Worm (Caenorhabditis elegans): ENCODE measurements around the gene C18B2.4.

C18B2.4 gene

ce11 chrX:3613665-3614064 lies 8.1 kb upstream of the C18B2.4 start:
- TF ChIP-seq ceh-43 (GFP tag; optimal IDR thresholded peaks at IDR 0.05): no peak
- TF ChIP-seq mep-1 (tag; optimal IDR thresholded peaks at IDR 0.05): no peak
- no peak for TF ChIP-seq tbx-8 (GFP tag; optimal IDR thresholded peaks at IDR 0.05)
- no peak for TF ChIP-seq lin-13 (tag; optimal IDR thresholded peaks at IDR 0.05)
- TF ChIP-seq lsy-2 (tag; optimal IDR thresholded peaks at IDR 0.05): no peak
- no peak for TF ChIP-seq nhr-12 (tag; optimal IDR thresholded peaks at IDR 0.05)
- TF ChIP-seq pha-4 (tag; optimal IDR thresholded peaks at IDR 0.05): no peak
- no peak for TF ChIP-seq ces-1 (GFP tag; optimal IDR thresholded peaks at IDR 0.05)

ce11 chrX:3611740-3612139 lies 6.2 kb upstream of the C18B2.4 start:
- TF ChIP-seq drap-1 (GFP tag; optimal IDR thresholded peaks at IDR 0.05) (no peak), cnd-1 (tag; optimal IDR thresholded peaks at IDR 0.05) (no peak), elt-3 (tag; optimal IDR thresholded peaks at IDR 0.05) (no peak), lin-32 (GFP tag; optimal IDR thresholded peaks at IDR 0.05) (no peak), nhr-28 (tag; optimal IDR thresholded peaks at IDR 0.05) (no peak), M03D4.4 (tag; optimal IDR thresholded peaks at IDR 0.05) (no peak), ceh-83 (GFP tag; optimal IDR thresholded peaks at IDR 0.05) (no peak)

- no peak for TF ChIP-seq ceh-83 (GFP tag; optimal IDR thresholded peaks at IDR 0.05)
Observed at ce11 chrX:3611042-3611623, 5.6 kb upstream of the C18B2.4 start, which contains the start of gene C18B2.5. Gene C18B2.5, minus strand, starts transcription at chrX:3611092.

ce11 chrX:3610442-3610841 lies 4.9 kb upstream of the C18B2.4 start:
- TF ChIP-seq drap-1 (GFP tag; optimal IDR thresholded peaks at IDR 0.05) (no peak), lin-32 (GFP tag; optimal IDR thresholded peaks at IDR 0.05) (no peak), unc-120 (tag; optimal IDR thresholded peaks at IDR 0.05; ENCODE audit: poor library complexity, severe bottlenecking) (no peak), mab-5 (tag; optimal IDR thresholded peaks at IDR 0.05) (no peak), cnd-1 (tag; optimal IDR thresholded peaks at IDR 0.05) (no peak)

ce11 chrX:3602622-3603021 lies 2.9 kb downstream of the C18B2.4 start:
- TF ChIP-seq ceh-39 (tag; optimal IDR thresholded peaks at IDR 0.05) (no peak), drap-1 (GFP tag; optimal IDR thresholded peaks at IDR 0.05) (no peak), M03D4.4 (tag; optimal IDR thresholded peaks at IDR 0.05) (no peak), nhr-12 (tag; optimal IDR thresholded peaks at IDR 0.05) (no peak), cnd-1 (tag; optimal IDR thresholded peaks at IDR 0.05) (no peak)

ce11 chrX:3601531-3601930 lies 4.0 kb downstream of the C18B2.4 start, which contains the start of gene C18B2.3:
Gene C18B2.3, plus strand, starts transcription at chrX:3601831.
- TF ChIP-seq mep-1 (tag; optimal IDR thresholded peaks at IDR 0.05) (no peak), hlh-1 (tag; optimal IDR thresholded peaks at IDR 0.05) (peak; percentile 18)

- TF ChIP-seq nhr-12 (tag; optimal IDR thresholded peaks at IDR 0.05) (no peak), lsy-2 (tag; optimal IDR thresholded peaks at IDR 0.05) (no peak), mep-1 (tag; optimal IDR thresholded peaks at IDR 0.05) (no peak), tbx-8 (GFP tag; optimal IDR thresholded peaks at IDR 0.05) (no peak), pha-4 (tag; optimal IDR thresholded peaks at IDR 0.05) (no peak), mab-5 (tag; optimal IDR thresholded peaks at IDR 0.05) (no peak), elt-3 (tag; optimal IDR thresholded peaks at IDR 0.05) (no peak), ztf-11 (tag; optimal IDR thresholded peaks at IDR 0.05) (no peak), ceh-83 (GFP tag; optimal IDR thresholded peaks at IDR 0.05) (no peak), unc-120 (tag; optimal IDR thresholded peaks at IDR 0.05; ENCODE audit: poor library complexity, severe bottlenecking) (no peak), ceh-39 (tag; optimal IDR thresholded peaks at IDR 0.05) (no peak), lin-32 (GFP tag; optimal IDR thresholded peaks at IDR 0.05) (no peak), hlh-1 (tag; optimal IDR thresholded peaks at IDR 0.05) (no peak), snpc-4 (tag; optimal IDR thresholded peaks at IDR 0.05) (no peak), nhr-28 (tag; optimal IDR thresholded peaks at IDR 0.05) (no peak), mls-2 (tag; optimal IDR thresholded peaks at IDR 0.05) (no peak), flh-1 (GFP tag; optimal IDR thresholded peaks at IDR 0.05) (no peak), cnd-1 (tag; optimal IDR thresholded peaks at IDR 0.05) (no peak), nhr-237 (tag; optimal IDR thresholded peaks at IDR 0.05) (no peak)
Observed at ce11 chrX:3600390-3600789, 5.2 kb downstream of the C18B2.4 start, which contains the start of gene cgr-1. Gene cgr-1, minus strand, starts transcription at chrX:3600457.

ce11 chrX:3599860-3600259 lies 5.7 kb downstream of the C18B2.4 start:
- no peak for TF ChIP-seq drap-1 (GFP tag; optimal IDR thresholded peaks at IDR 0.05)
- TF ChIP-seq mab-5 (tag; optimal IDR thresholded peaks at IDR 0.05): no peak
- TF ChIP-seq ceh-83 (GFP tag; optimal IDR thresholded peaks at IDR 0.05): no peak
- TF ChIP-seq hlh-1 (tag; optimal IDR thresholded peaks at IDR 0.05): peak; percentile 80
- peak; percentile 8 for TF ChIP-seq unc-120 (tag; optimal IDR thresholded peaks at IDR 0.05; ENCODE audit: poor library complexity, severe bottlenecking)
- TF ChIP-seq M03D4.4 (tag; optimal IDR thresholded peaks at IDR 0.05): no peak
- TF ChIP-seq unc-62 (GFP tag; optimal IDR thresholded peaks at IDR 0.05): peak; percentile 1
- no peak for TF ChIP-seq bed-3 (GFP tag; optimal IDR thresholded peaks at IDR 0.05)
- no peak for TF ChIP-seq sem-2 (GFP tag; optimal IDR thresholded peaks at IDR 0.05)
- TF ChIP-seq ceh-43 (GFP tag; optimal IDR thresholded peaks at IDR 0.05): no peak
- no peak for TF ChIP-seq nhr-12 (tag; optimal IDR thresholded peaks at IDR 0.05)

All from whole organism, mixed stage, embryonic.